Fruit fly (Drosophila melanogaster) whole organism, pupa: ENCODE measurements around the gene Apt1.

Source experiments
- CG12605 ChIP-seq: fragments of 200-800 bp; sonication (Bioruptor generic); IDR thresholded peaks from 2 replicates; pipeline ENCODE4 v1.3.6; 2022; ENCODE audit warnings: missing biosample characterization, missing genetic modification characterization
- CG8301 ChIP-seq: fragments of 200-800 bp; sonication (Bioruptor generic); optimal IDR thresholded peaks from 2 replicates; lab custom pipeline; 2018; ENCODE audit warnings: missing biosample characterization, mild to moderate bottlenecking, missing genetic modification characterization
- Ets98B ChIP-seq: fragments of 200-800 bp; sonication (Bioruptor generic); IDR thresholded peaks from 2 replicates; pipeline ENCODE4 v1.3.6; 2022; ENCODE audit warnings: missing biosample characterization, missing genetic modification characterization
- Pif1A ChIP-seq: fragments of 200-800 bp; sonication (Bioruptor generic); optimal IDR thresholded peaks from 3 replicates; lab custom pipeline; 2016; ENCODE audit warnings: missing biosample characterization, missing genetic modification characterization

dm6 chr3L:11583964-11584363, 43.9 kb upstream of the Apt1 start, which contains the start of gene CG32086:
- TF ChIP-seq CG12605 (GFP tag; lab: Robert Waterston, UW) (no peak), Ets98B (GFP tag; lab: Robert Waterston, UW) (no peak), Pif1A (GFP tag; lab: Kevin White, UChicago) (no peak), CG8301 (no peak)
